Worm (Caenorhabditis elegans) whole organism, midembryonic: ENCODE data around the gene scl-25.
A peak's percentile ranks its signal among the peaks of the same experiment; 100 is the strongest.
"Not testable (repeated sequence)": the region's sequence is repeated elsewhere in the genome, so short reads cannot be mapped to it uniquely, and the experiment has no call there.

Source experiments
- T22C8.4 ChIP-seq: fragments of 200-800 bp; sonication (Bioruptor generic); IDR thresholded peaks from 2 replicates; pipeline ENCODE4 v1.3.6; 2022; ENCODE audit warnings: missing genetic modification characterization, missing compliant biosample characterization
- cog-1 ChIP-seq: sonication (generic microtip); optimal IDR thresholded peaks from 2 replicates; lab custom pipeline; 2016; ENCODE audit warnings: missing genetic modification characterization, missing compliant biosample characterization
- flt-1 ChIP-seq: fragments of 200-800 bp; sonication (Bioruptor generic); IDR thresholded peaks from 2 replicates; pipeline ENCODE4 v1.3.6; 2022; ENCODE audit warnings: missing genetic modification characterization, missing compliant biosample characterization
- klf-2 ChIP-seq: fragments of 200-800 bp; sonication (Bioruptor generic); conservative IDR thresholded peaks from 2 replicates; pipeline ENCODE4 v1.3.6; 2022; ENCODE audit warnings: missing genetic modification reagents, missing genetic modification characterization, missing compliant biosample characterization
- med-1 ChIP-seq: sonication (generic microtip); optimal IDR thresholded peaks from 2 replicates; lab custom pipeline; 2017; ENCODE audit warnings: missing genetic modification characterization, mild to moderate bottlenecking, missing compliant biosample characterization, antibody characterized with exemption, missing genetic modification reagents; ENCODE audit not compliant: insufficient read depth
- ref-1 ChIP-seq: fragments of 200-800 bp; sonication (Bioruptor generic); conservative IDR thresholded peaks from 2 replicates; pipeline ENCODE4 v1.3.6; 2022; ENCODE audit warnings: missing genetic modification reagents, missing genetic modification characterization, missing compliant biosample characterization
- tab-1 ChIP-seq: fragments of 200-800 bp; sonication (Bioruptor generic); IDR thresholded peaks from 2 replicates; pipeline ENCODE4 v1.3.6; 2022; ENCODE audit warnings: missing genetic modification characterization, missing compliant biosample characterization
- ztf-23 ChIP-seq: fragments of 200-800 bp; sonication (Bioruptor generic); IDR thresholded peaks from 2 replicates; pipeline ENCODE4 v1.3.6; 2022; ENCODE audit warnings: missing genetic modification reagents, missing genetic modification characterization, missing compliant biosample characterization
- ztf-29 ChIP-seq: fragments of 200-800 bp; sonication (Bioruptor generic); IDR thresholded peaks from 2 replicates; pipeline ENCODE4 v1.3.6; 2022; ENCODE audit warnings: missing genetic modification reagents, missing genetic modification characterization, missing compliant biosample characterization

scl-25 gene

DNA sequence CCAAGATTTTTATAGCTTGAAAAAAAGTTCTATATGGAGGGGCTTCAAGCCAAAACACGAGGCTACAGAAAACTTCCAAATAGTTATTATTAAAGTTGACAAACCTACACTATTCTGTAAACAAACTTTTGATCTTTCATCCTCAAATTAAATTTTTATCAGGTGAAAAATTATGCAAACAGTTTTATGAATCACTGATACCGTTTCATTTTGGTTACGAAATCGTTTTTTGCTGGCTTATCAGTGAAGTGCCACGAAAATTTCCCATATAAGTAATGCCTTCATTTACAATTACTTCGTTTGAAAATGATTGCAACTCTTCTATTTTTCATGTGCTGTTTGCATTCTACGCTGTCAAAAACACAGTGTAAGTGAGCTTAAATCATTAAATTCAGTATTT lies 13.3 kb downstream of the scl-25 start, which contains the start of gene T19C9.8:
TSS of gene T19C9.8 (plus strand) at position 299 of the 400 bp plus-strand sequence.
- TF ChIP-seq flt-1 (GFP tag; lab: Robert Waterston, UW) (no peak), tab-1 (GFP tag; lab: Robert Waterston, UW) (no peak)

DNA sequence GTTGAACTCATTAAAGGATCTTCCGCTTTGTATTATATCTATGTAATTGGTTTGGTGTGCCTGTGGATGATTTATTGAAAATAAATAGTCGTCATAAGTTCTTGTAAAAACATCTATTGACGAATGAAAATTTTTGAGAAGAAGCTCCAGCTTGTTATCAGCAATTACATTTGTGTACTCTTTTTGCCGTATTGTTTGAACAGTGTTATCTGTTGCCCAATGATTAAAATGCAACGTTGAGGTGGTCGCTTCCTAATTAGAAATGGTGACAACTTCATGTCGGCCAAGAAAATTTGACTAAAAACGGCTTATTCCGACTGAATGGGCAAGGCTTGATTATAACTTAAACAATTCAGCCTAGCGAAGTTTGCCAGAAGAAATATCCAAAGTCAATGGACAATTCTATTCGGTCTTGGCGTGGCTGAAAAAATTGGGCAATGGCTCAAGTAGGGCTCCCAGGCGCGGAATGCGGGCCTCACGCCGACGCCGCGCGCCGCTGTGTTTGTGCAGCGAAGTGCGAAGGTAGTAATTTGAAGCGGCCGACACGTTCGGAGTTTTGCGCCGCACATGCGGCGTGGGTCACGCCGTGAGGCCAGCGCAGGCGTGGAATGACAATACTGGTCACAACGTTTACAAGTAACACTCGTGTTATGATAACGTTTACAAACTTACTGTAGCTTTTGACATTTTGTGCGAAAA lies 15.2 kb downstream of the scl-25 start:
- TF ChIP-seq klf-2 (no peak), flt-1 (GFP tag; lab: Robert Waterston, UW) (no peak), ztf-29 (no peak), ztf-23 (GFP tag; lab: Robert Waterston, UW) (no peak), med-1 (GFP tag; lab: Kevin White, UChicago) (no peak), T22C8.4 (no peak), tab-1 (GFP tag; lab: Robert Waterston, UW) (no peak), cog-1 (tag; lab: Kevin White, UChicago) (no peak), ref-1 (no peak)

DNA sequence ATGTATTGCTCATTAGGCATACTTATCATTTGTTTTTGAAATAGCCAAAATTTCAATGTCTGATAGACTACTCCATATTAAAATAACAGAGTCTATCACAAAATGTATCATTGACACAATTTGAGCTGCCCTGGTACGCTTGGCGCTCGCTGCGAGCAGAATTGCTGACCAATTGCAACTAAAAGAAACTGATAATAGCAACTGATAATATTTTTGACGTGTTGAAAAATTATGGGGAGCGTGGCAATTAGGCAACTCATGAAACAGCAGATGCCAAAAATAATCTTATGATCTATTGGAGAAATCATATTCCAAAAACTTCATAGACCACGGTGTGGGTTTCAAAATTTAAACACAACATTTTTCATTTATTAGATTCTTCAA lies 15.8 kb downstream of the scl-25 start:
- TF ChIP-seq flt-1 (GFP tag; lab: Robert Waterston, UW) (no peak), klf-2 (no peak), ref-1 (no peak), tab-1 (GFP tag; lab: Robert Waterston, UW) (no peak), cog-1 (tag; lab: Kevin White, UChicago) (no peak), ztf-23 (GFP tag; lab: Robert Waterston, UW) (no peak), ztf-29 (no peak), med-1 (GFP tag; lab: Kevin White, UChicago) (no peak), T22C8.4 (no peak)

DNA sequence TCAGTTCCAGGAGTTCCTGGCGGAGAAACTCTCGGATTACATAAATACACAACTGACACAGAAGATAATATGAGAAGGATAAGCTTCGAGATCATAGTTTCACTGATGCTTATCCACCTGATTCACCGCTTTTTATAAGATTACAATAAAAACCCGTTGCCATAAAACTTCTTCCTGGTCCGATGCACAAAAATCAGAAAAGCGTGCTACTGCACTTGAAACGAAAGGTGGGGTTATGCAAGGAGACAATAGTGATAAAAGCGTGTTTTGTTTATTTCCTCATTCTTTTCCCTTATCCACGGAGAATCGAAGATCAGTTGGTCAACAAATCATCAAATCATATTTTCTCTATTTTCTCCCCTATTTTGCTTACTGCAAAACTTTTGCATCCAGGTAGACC lies 17.1 kb downstream of the scl-25 start, which contains the start of gene Y68A4B.3:
TSS of gene Y68A4B.3 (minus strand) at position 101 of the 400 bp plus-strand sequence.
- no peak for TF ChIP-seq ref-1
- no peak for TF ChIP-seq ztf-23 (GFP tag; lab: Robert Waterston, UW)
- no peak for TF ChIP-seq T22C8.4
- no peak for TF ChIP-seq cog-1 (tag; lab: Kevin White, UChicago)
- no peak for TF ChIP-seq med-1 (GFP tag; lab: Kevin White, UChicago)
- no peak for TF ChIP-seq ztf-29
- TF ChIP-seq klf-2: no peak
- no peak for TF ChIP-seq tab-1 (GFP tag; lab: Robert Waterston, UW)
- no peak for TF ChIP-seq flt-1 (GFP tag; lab: Robert Waterston, UW)

DNA sequence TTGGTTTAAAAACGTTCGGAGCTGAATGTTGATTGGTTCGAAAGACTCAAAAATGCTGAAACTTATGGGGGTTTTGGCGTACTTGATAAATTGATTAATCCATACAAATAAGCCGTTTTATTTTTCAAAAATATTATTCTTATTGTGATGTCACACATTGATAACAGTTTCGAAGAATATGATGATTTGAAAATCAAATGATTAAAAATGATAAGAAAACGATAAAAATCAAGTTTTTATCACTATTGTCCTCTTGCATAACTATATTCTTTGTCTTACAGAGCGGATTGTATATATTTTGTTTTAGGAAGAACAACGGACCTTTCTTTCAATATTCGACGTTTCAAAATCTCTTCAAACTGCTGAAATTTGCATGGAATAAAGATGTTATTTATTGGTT lies 17.5 kb downstream of the scl-25 start:
- TF ChIP-seq klf-2 (no peak), tab-1 (GFP tag; lab: Robert Waterston, UW) (no peak), T22C8.4 (no peak), ztf-29 (no peak), ref-1 (no peak), flt-1 (GFP tag; lab: Robert Waterston, UW) (no peak), med-1 (GFP tag; lab: Kevin White, UChicago) (no peak), ztf-23 (GFP tag; lab: Robert Waterston, UW) (no peak), cog-1 (tag; lab: Kevin White, UChicago) (no peak)

DNA sequence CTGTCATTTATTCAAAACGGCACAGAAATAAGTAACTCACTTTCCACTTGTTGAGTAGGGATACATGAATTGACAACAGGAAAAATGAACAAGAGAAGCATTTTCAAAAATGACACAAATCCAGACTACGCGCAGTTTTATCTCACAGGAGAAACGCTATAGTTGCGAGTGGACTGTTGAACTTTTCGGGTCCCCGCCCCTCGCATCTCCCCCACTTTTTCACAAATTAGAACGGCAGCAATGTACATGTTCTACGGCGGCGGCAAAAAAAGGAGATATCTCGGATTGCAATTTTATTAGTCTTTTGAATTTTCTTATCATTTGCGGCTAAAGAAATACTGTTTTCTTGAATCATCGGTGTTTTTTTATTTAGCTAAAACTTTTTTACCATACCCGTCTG lies 19.9 kb downstream of the scl-25 start, which contains the start of gene clec-242:
TSS of gene clec-242 (minus strand) at position 101 of the 400 bp plus-strand sequence.
- no peak for TF ChIP-seq flt-1 (GFP tag; lab: Robert Waterston, UW)
- TF ChIP-seq T22C8.4: no peak
- no peak for TF ChIP-seq med-1 (GFP tag; lab: Kevin White, UChicago)
- TF ChIP-seq tab-1 (GFP tag; lab: Robert Waterston, UW): no peak
- TF ChIP-seq ztf-23 (GFP tag; lab: Robert Waterston, UW): no peak

DNA sequence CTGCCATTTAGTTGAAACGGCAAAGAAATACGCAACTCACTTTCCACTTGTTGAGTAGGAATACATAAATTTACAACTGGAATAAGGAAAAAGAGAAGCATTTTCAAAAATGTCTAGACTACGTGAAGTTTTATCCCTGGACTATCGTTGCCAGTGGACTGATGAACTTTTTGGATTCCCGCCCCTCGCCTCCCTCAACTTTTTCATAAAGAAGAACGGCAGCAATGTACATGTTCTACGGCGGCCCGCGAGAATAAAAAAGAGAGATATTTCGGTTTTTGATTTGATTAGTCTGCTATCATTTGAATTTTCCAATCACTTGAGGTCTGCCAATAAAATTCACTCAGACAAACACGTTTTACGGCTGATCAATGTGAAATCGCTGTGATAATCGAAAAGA lies 23.4 kb downstream of the scl-25 start, which contains the start of gene clec-243:
TSS of gene clec-243 (minus strand) at position 101 of the 400 bp plus-strand sequence.
- TF ChIP-seq cog-1 (tag; lab: Kevin White, UChicago) (no peak), klf-2 (no peak), med-1 (GFP tag; lab: Kevin White, UChicago) (no peak), ztf-23 (GFP tag; lab: Robert Waterston, UW) (no peak), ztf-29 (no peak), tab-1 (GFP tag; lab: Robert Waterston, UW) (no peak), ref-1 (no peak), T22C8.4 (no peak), flt-1 (GFP tag; lab: Robert Waterston, UW) (no peak)

DNA sequence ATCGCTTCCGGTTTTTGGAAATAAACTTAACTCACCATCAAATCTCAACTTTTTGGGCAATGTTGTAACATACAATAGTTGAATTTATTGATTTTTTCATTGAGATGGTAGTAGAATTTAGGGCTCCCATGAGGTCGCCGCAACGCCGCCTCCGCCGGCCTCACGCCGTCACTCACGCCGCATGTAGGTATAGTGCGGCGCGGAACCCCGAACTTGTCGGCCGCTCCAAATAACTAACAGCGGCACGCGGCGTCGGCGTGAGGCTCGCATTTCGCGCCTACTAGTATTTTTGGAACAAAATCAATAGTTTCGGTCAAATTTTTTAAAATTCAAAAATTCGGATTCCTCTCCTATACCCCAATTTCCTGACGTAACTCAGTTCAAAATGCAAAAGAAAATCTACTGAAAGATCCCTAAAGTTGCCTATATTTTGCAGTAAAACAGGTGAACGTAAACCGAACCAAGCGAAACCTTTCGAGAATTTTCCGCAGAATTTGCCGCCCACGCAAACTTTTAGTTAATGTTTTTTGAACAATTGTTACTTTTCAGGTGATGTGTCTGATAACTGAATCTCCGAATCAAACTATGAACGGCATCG lies 26.0 kb downstream of the scl-25 start, which contains the start of gene Y61B8A.6:
TSS of gene Y61B8A.6 (plus strand) at position 548 of the 598 bp plus-strand sequence.
- TF ChIP-seq klf-2 (no peak), T22C8.4 (0 out of 2 replicates have a peak, but pooled peaks have one; percentile 9)

DNA sequence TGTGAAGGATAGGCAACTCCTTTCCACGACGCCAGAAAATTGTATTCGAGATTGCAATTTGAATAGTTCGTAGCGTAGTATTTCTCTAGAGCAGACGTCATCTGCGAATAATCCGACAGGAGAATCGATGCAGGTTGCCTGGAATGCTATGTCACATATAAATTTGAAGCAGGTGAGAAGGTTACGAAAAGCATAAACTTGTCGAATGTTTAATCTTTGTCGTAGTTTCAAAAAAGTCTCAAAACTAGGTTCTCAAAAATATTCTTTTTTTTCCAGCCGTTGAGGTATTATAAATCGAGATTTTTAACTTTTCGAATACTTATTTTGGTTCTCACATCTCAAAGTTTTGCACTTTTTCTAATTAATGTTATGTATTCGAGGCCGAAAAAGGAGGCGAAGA lies 29.5 kb downstream of the scl-25 start, which contains the start of gene srh-116:
TSS of gene srh-116 (minus strand) at position 101 of the 400 bp plus-strand sequence.
- not testable (repeated sequence) for TF ChIP-seq ztf-23 (GFP tag; lab: Robert Waterston, UW); ztf-29; flt-1 (GFP tag; lab: Robert Waterston, UW)

DNA sequence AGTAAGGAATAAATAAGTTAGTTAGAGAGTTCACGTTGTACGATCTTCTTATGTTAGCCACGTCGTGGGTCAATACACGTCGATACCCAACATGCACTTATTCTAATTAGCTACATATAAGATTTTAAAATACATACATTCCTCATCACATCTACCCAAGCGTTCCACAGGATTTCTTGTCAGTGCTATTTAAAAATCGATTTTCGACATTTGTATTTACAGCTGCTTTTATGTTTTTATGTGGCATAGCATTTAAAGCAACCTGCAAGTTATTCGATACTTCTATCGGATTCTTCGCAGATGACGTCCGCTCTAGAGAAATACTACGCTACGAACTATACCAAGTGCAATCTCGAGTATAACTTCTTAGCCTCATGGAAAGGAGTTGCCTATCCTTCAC lies 30.0 kb downstream of the scl-25 start, which contains the start of gene srh-115:
TSS of gene srh-115 (plus strand) at position 301 of the 400 bp plus-strand sequence.
- TF ChIP-seq flt-1 (GFP tag; lab: Robert Waterston, UW): no peak
- no peak for TF ChIP-seq med-1 (GFP tag; lab: Kevin White, UChicago)
- no peak for TF ChIP-seq ztf-29
- TF ChIP-seq tab-1 (GFP tag; lab: Robert Waterston, UW): no peak
- no peak for TF ChIP-seq klf-2
- no peak for TF ChIP-seq ref-1
- TF ChIP-seq T22C8.4: no peak
- no peak for TF ChIP-seq cog-1 (tag; lab: Kevin White, UChicago)
- TF ChIP-seq ztf-23 (GFP tag; lab: Robert Waterston, UW): no peak
